Worm (Caenorhabditis elegans) whole organism, L2 larva: ENCODE results near the gene smg-3.

ENCODE experiments used
- C34F6.9 ChIP-seq: fragments of 150-350 bp; optimal IDR thresholded peaks from 2 replicates; lab custom pipeline; 2014; ENCODE audit warnings: missing biosample characterization, missing genetic modification characterization
- F13H6.1 ChIP-seq: sonication (generic microtip); optimal IDR thresholded peaks from 2 replicates; lab custom pipeline; 2016; ENCODE audit warnings: missing genetic modification characterization, missing compliant biosample characterization
- R02D3.7 ChIP-seq: fragments of 150-350 bp; optimal IDR thresholded peaks from 2 replicates; lab custom pipeline; 2014; ENCODE audit warnings: missing biosample characterization, missing genetic modification characterization
- Y55F3AM.14 ChIP-seq: fragments of 200-800 bp; sonication (Bioruptor generic); optimal IDR thresholded peaks from 2 replicates; lab custom pipeline; 2018; ENCODE audit warnings: mild to moderate bottlenecking, missing genetic modification characterization, missing compliant biosample characterization
- ZK546.5 ChIP-seq: sonication (generic microtip); optimal IDR thresholded peaks from 2 replicates; lab custom pipeline; 2017; ENCODE audit warnings: missing biosample characterization, missing genetic modification characterization
- alr-1 ChIP-seq: fragments of 150-350 bp; optimal IDR thresholded peaks from 2 replicates; lab custom pipeline; 2014; ENCODE audit warnings: missing biosample characterization, missing genetic modification characterization
- aly-2 ChIP-seq: fragments of 150-350 bp; optimal IDR thresholded peaks from 2 replicates; lab custom pipeline; 2014; ENCODE audit warnings: missing biosample characterization, missing genetic modification characterization
- ama-1 ChIP-seq: fragments of 150-350 bp; optimal IDR thresholded peaks from 2 replicates; lab custom pipeline; 2018; ENCODE audit warnings: inconsistent platforms
- blmp-1 ChIP-seq: sonication (generic microtip); optimal IDR thresholded peaks from 2 replicates; lab custom pipeline; 2017; ENCODE audit warnings: missing genetic modification characterization, mild to moderate bottlenecking, missing compliant biosample characterization, antibody characterized with exemption, moderate library complexity; ENCODE audit not compliant: insufficient read depth
- ceh-16 ChIP-seq: fragments of 150-350 bp; optimal IDR thresholded peaks from 2 replicates; lab custom pipeline; 2014; ENCODE audit warnings: missing biosample characterization, missing genetic modification characterization
- ceh-82 ChIP-seq: fragments of 150-350 bp; optimal IDR thresholded peaks from 2 replicates; lab custom pipeline; 2014; ENCODE audit warnings: missing biosample characterization, missing genetic modification characterization
- crh-2 ChIP-seq: sonication (generic microtip); optimal IDR thresholded peaks from 2 replicates; lab custom pipeline; 2017; ENCODE audit warnings: missing biosample characterization, missing genetic modification characterization
- dmd-4 ChIP-seq: sonication (generic microtip); optimal IDR thresholded peaks from 2 replicates; lab custom pipeline; 2017; ENCODE audit warnings: missing biosample characterization, missing genetic modification characterization
- egl-27 ChIP-seq: sonication (generic microtip); optimal IDR thresholded peaks from 3 replicates; lab custom pipeline; 2017; ENCODE audit warnings: missing biosample characterization, missing genetic modification reagents, missing genetic modification characterization
- elt-1 ChIP-seq: fragments of 150-350 bp; optimal IDR thresholded peaks from 2 replicates; lab custom pipeline; 2014; ENCODE audit warnings: missing biosample characterization, missing genetic modification characterization
- elt-3 ChIP-seq: sonication (generic microtip); optimal IDR thresholded peaks from 2 replicates; lab custom pipeline; 2017; ENCODE audit warnings: missing biosample characterization, missing genetic modification characterization
- fos-1 ChIP-seq: fragments of 150-350 bp; optimal IDR thresholded peaks from 2 replicates; lab custom pipeline; 2014; ENCODE audit warnings: missing biosample characterization, missing genetic modification characterization
- gmeb-1 ChIP-seq: fragments of 150-350 bp; optimal IDR thresholded peaks from 2 replicates; lab custom pipeline; 2014; ENCODE audit warnings: missing biosample characterization, missing genetic modification characterization
- lin-11 ChIP-seq: fragments of 150-350 bp; sonication (generic microtip); optimal IDR thresholded peaks from 2 replicates; lab custom pipeline; 2014; ENCODE audit warnings: missing biosample characterization, missing genetic modification characterization, inconsistent platforms, mixed read lengths
- lin-13 ChIP-seq: fragments of 150-350 bp; optimal IDR thresholded peaks from 2 replicates; lab custom pipeline; 2014; ENCODE audit warnings: missing biosample characterization, missing genetic modification reagents, missing genetic modification characterization
- lin-39 ChIP-seq: fragments of 150-350 bp; optimal IDR thresholded peaks from 2 replicates; lab custom pipeline; 2014; ENCODE audit warnings: missing biosample characterization, missing genetic modification reagents, missing genetic modification characterization
- lsy-2 ChIP-seq, 2 experiments: fragments of 150-350 bp in 1 of 2; sonication (generic microtip) in 1 of 2; optimal IDR thresholded peaks; 2 replicates each; lab custom pipeline; 2014 to 2017; ENCODE audit warnings: missing biosample characterization in 2 of 2, missing genetic modification characterization in 2 of 2
- mab-5 ChIP-seq: fragments of 150-350 bp; optimal IDR thresholded peaks from 2 replicates; lab custom pipeline; 2014; ENCODE audit warnings: missing biosample characterization, missing genetic modification characterization
- mbf-1 ChIP-seq: sonication (generic microtip); optimal IDR thresholded peaks from 2 replicates; lab custom pipeline; 2017; ENCODE audit warnings: missing biosample characterization, missing genetic modification characterization
- mdl-1 ChIP-seq, 2 experiments: fragments of 150-350 bp in 1 of 2; sonication (generic microtip) in 1 of 2; optimal IDR thresholded peaks; 2 replicates each; lab custom pipeline; 2017; ENCODE audit warnings: missing biosample characterization in 2 of 2, missing genetic modification characterization in 2 of 2
- nhr-10 ChIP-seq: sonication (generic microtip); optimal IDR thresholded peaks from 2 replicates; lab custom pipeline; 2017; ENCODE audit warnings: missing biosample characterization, missing genetic modification characterization
- nhr-11 ChIP-seq: fragments of 150-350 bp; optimal IDR thresholded peaks from 2 replicates; lab custom pipeline; 2014; ENCODE audit warnings: missing biosample characterization, missing genetic modification characterization
- nhr-12 ChIP-seq: fragments of 150-350 bp; optimal IDR thresholded peaks from 2 replicates; lab custom pipeline; 2014; ENCODE audit warnings: missing biosample characterization, missing genetic modification characterization
- nhr-129 ChIP-seq: fragments of 150-350 bp; optimal IDR thresholded peaks from 2 replicates; lab custom pipeline; 2014; ENCODE audit warnings: missing biosample characterization, missing genetic modification characterization
- nhr-21 ChIP-seq: fragments of 150-350 bp; optimal IDR thresholded peaks from 2 replicates; lab custom pipeline; 2014; ENCODE audit warnings: missing biosample characterization, missing genetic modification characterization
- nhr-23 ChIP-seq: fragments of 150-350 bp; optimal IDR thresholded peaks from 2 replicates; lab custom pipeline; 2014; ENCODE audit warnings: missing biosample characterization, missing genetic modification reagents, missing genetic modification characterization
- nhr-237 ChIP-seq: fragments of 150-350 bp; optimal IDR thresholded peaks from 2 replicates; lab custom pipeline; 2014; ENCODE audit warnings: missing biosample characterization, missing genetic modification characterization
- nhr-25 ChIP-seq: fragments of 150-350 bp; sonication (generic microtip); optimal IDR thresholded peaks from 3 replicates; lab custom pipeline; 2014; ENCODE audit warnings: missing biosample characterization, missing genetic modification characterization
- nhr-6 ChIP-seq: fragments of 150-350 bp; optimal IDR thresholded peaks from 2 replicates; lab custom pipeline; 2014; ENCODE audit warnings: missing biosample characterization, missing genetic modification characterization
- peb-1 ChIP-seq: fragments of 150-350 bp; optimal IDR thresholded peaks from 2 replicates; lab custom pipeline; 2014; ENCODE audit warnings: missing biosample characterization, missing genetic modification characterization
- sem-4 ChIP-seq: fragments of 150-350 bp; optimal IDR thresholded peaks from 2 replicates; lab custom pipeline; 2014; ENCODE audit warnings: missing biosample characterization, missing genetic modification reagents, missing genetic modification characterization
- skn-1 ChIP-seq: sonication (generic microtip); optimal IDR thresholded peaks from 2 replicates; lab custom pipeline; 2017; ENCODE audit warnings: missing biosample characterization, missing genetic modification characterization
- sma-3 ChIP-seq: sonication (generic microtip); optimal IDR thresholded peaks from 2 replicates; lab custom pipeline; 2016; ENCODE audit warnings: missing genetic modification reagents, missing genetic modification characterization, missing compliant biosample characterization
- sma-9 ChIP-seq, 2 experiments: fragments of 150-350 bp in 1 of 2; sonication (generic microtip) in 1 of 2; optimal IDR thresholded peaks; 2 replicates each; lab custom pipeline; 2014 to 2016; ENCODE audit warnings: missing genetic modification characterization in 2 of 2, mild to moderate bottlenecking in 1 of 2, missing biosample characterization in 1 of 2, missing compliant biosample characterization in 1 of 2, missing genetic modification reagents in 1 of 2, moderate library complexity in 1 of 2
- snpc-4 ChIP-seq: fragments of 150-350 bp; optimal IDR thresholded peaks from 2 replicates; lab custom pipeline; 2014; ENCODE audit warnings: missing biosample characterization, missing genetic modification characterization
- unc-39 ChIP-seq: fragments of 150-350 bp; optimal IDR thresholded peaks from 2 replicates; lab custom pipeline; 2014; ENCODE audit warnings: missing biosample characterization, missing genetic modification characterization
- unc-55 ChIP-seq: fragments of 150-350 bp; sonication (generic microtip); optimal IDR thresholded peaks from 3 replicates; lab custom pipeline; 2014; ENCODE audit warnings: missing biosample characterization, missing genetic modification reagents, missing genetic modification characterization
- unc-62 ChIP-seq: fragments of 150-350 bp; optimal IDR thresholded peaks from 2 replicates; lab custom pipeline; 2014; ENCODE audit warnings: missing biosample characterization, missing genetic modification reagents, missing genetic modification characterization
- zag-1 ChIP-seq: fragments of 150-350 bp; optimal IDR thresholded peaks from 2 replicates; lab custom pipeline; 2014; ENCODE audit warnings: missing biosample characterization, missing genetic modification characterization
- ztf-1 ChIP-seq: fragments of 200-800 bp; sonication (Bioruptor generic); conservative IDR thresholded peaks from 2 replicates; pipeline ENCODE4 v1.3.6; 2022; ENCODE audit warnings: missing genetic modification characterization, missing compliant biosample characterization
- ztf-11 ChIP-seq: sonication (generic microtip); optimal IDR thresholded peaks from 2 replicates; lab custom pipeline; 2017; ENCODE audit warnings: missing biosample characterization, missing genetic modification characterization
- ztf-4 ChIP-seq: fragments of 150-350 bp; optimal IDR thresholded peaks from 2 replicates; lab custom pipeline; 2014; ENCODE audit warnings: missing biosample characterization, missing genetic modification characterization

The smg-3 gene

DNA sequence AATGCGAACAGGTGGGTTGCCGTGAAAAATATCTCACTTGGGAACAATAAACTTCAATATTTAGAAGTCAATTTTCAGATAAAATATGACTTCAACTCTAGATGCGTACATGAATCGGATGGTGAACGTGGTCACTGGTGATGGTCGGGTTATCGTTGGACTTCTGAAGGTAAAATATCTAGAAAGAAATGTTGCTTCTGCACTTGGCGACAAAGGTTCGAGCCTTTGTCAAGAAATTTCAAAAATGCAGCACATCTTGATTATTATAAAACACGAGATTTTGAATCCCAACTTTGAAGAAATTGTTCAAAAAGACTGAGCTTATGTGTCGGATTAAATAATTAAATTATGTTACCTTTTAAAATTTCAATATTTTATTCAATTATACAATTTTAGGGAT lies 46.4 kb downstream of the smg-3 start, which contains the start of gene lsm-8:
Gene lsm-8 (plus strand): TSS at position 79 of the 400 bp plus-strand sequence.
- TF ChIP-seq dmd-4 (tag; lab: Kevin White, UChicago) (no peak), ceh-16 (tag; lab: Kevin White, UChicago) (no peak), unc-55 (no peak), ztf-4 (no peak), elt-1 (tag; lab: Kevin White, UChicago) (no peak)

DNA sequence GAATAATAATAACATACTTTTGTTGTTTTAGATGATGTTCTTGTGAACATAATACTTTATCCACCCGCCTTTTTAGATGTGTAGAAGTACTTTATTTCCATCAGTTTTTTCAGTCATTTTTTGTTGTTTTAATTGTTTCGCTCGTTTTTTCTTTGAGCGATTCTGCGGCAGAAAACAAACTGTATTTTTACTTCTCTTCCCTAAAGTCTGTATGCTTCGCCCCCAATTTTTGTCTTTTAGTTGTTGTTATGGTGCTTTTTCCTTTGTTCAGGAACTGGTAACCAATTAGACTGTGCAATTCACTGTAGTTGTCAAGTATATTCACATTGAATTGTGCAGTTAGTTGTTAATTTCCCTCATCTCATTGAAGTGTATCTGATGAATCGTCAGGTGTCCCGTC lies 47.1 kb downstream of the smg-3 start:
- no peak for TF ChIP-seq mbf-1 (tag; lab: Kevin White, UChicago)
- no peak for TF ChIP-seq egl-27 (tag; lab: Kevin White, UChicago)
- TF ChIP-seq elt-3 (tag; lab: Kevin White, UChicago) = no peak
- no peak for TF ChIP-seq snpc-4 (tag; lab: Kevin White, UChicago)
- TF ChIP-seq lin-39 (tag; lab: Kevin White, UChicago) = no peak
- no peak for TF ChIP-seq F13H6.1 (tag; lab: Kevin White, UChicago)
- no peak for TF ChIP-seq nhr-21
- TF ChIP-seq gmeb-1 (tag; lab: Kevin White, UChicago) = no peak
- no peak for TF ChIP-seq unc-39 (tag; lab: Kevin White, UChicago)
- no peak for TF ChIP-seq unc-62 (GFP tag; lab: Kevin White, UChicago)
- no peak for TF ChIP-seq nhr-12 (tag; lab: Kevin White, UChicago)
- TF ChIP-seq nhr-23 (tag; lab: Kevin White, UChicago) = no peak
- TF ChIP-seq ztf-11 = no peak

- TF ChIP-seq ztf-11 (no peak), alr-1 (tag; lab: Kevin White, UChicago) (no peak), F13H6.1 (tag; lab: Kevin White, UChicago) (peak; percentile 95), nhr-237 (tag; lab: Kevin White, UChicago) (peak; percentile 35), lin-39 (tag; lab: Kevin White, UChicago) (no peak), zag-1 (tag; lab: Kevin White, UChicago) (peak; percentile 78), ztf-1 (GFP tag; lab: Robert Waterston, UW) (no peak), snpc-4 (tag; lab: Kevin White, UChicago) (peak; percentile 84), nhr-23 (tag; lab: Kevin White, UChicago) (no peak), unc-39 (tag; lab: Kevin White, UChicago) (no peak), unc-62 (GFP tag; lab: Kevin White, UChicago) (peak; percentile 39), nhr-25 (tag; lab: Kevin White, UChicago) (peak; percentile 97), mab-5 (peak; percentile 88), sma-9 (GFP tag; optimal IDR thresholded peaks at IDR 0.05; lab: Kevin White, UChicago) (peak; percentile 98), sma-9 (tag; optimal IDR thresholded peaks at IDR 0.05; lab: Kevin White, UChicago) (no peak), mdl-1 (tag; optimal IDR thresholded peaks at IDR 0.05; lab: Kevin White, UChicago) (peak; percentile 27 to 69), lsy-2 (tag; optimal IDR thresholded peaks at IDR 0.05; lab: Kevin White, UChicago) (peak; percentile 98 to 99), egl-27 (tag; lab: Kevin White, UChicago) (peak; percentile 91), ama-1 (lab: Kevin White, UChicago) (peak; percentile 60), fos-1 (tag; lab: Kevin White, UChicago) (peak; percentile 85), crh-2 (tag; lab: Kevin White, UChicago) (peak; percentile 96), gmeb-1 (tag; lab: Kevin White, UChicago) (peak; percentile 95), nhr-11 (tag; lab: Kevin White, UChicago) (no peak), skn-1 (peak; percentile 68), elt-3 (tag; lab: Kevin White, UChicago) (no peak), R02D3.7 (tag; lab: Kevin White, UChicago) (peak; percentile 87), nhr-6 (tag; lab: Kevin White, UChicago) (peak; percentile 91), ZK546.5 (peak; percentile 100), blmp-1 (tag; lab: Kevin White, UChicago) (peak; percentile 67), sma-3 (GFP tag; lab: Kevin White, UChicago) (peak; percentile 97), lin-13 (GFP tag; lab: Kevin White, UChicago) (peak; percentile 96), sem-4 (tag; lab: Kevin White, UChicago) (peak; percentile 86), ceh-16 (tag; lab: Kevin White, UChicago) (peak; percentile 94), ceh-82 (tag; lab: Kevin White, UChicago) (peak; percentile 91), aly-2 (tag; lab: Kevin White, UChicago) (no peak), mbf-1 (tag; lab: Kevin White, UChicago) (no peak), nhr-21 (peak; percentile 97), C34F6.9 (tag; lab: Kevin White, UChicago) (peak; percentile 95), nhr-10 (peak; percentile 88), peb-1 (no peak), unc-55 (peak; percentile 98), elt-1 (tag; lab: Kevin White, UChicago) (no peak), nhr-129 (tag; lab: Kevin White, UChicago) (peak; percentile 89), Y55F3AM.14 (GFP tag; lab: Kevin White, UChicago) (peak; percentile 84), nhr-12 (tag; lab: Kevin White, UChicago) (no peak), ztf-4 (peak; percentile 84), lin-11 (tag; lab: Kevin White, UChicago) (peak; percentile 99)
These were observed 49.2 kb downstream of the smg-3 start, which contains the start of gene sqd-1 for ce11 chrIV:6323654-6324224. sqd-1 (plus strand) TSS chrIV:6324174.
